Fruit fly (Drosophila melanogaster): ENCODE data around the gene Scsalpha2.

Scsalpha2 gene

DNA sequence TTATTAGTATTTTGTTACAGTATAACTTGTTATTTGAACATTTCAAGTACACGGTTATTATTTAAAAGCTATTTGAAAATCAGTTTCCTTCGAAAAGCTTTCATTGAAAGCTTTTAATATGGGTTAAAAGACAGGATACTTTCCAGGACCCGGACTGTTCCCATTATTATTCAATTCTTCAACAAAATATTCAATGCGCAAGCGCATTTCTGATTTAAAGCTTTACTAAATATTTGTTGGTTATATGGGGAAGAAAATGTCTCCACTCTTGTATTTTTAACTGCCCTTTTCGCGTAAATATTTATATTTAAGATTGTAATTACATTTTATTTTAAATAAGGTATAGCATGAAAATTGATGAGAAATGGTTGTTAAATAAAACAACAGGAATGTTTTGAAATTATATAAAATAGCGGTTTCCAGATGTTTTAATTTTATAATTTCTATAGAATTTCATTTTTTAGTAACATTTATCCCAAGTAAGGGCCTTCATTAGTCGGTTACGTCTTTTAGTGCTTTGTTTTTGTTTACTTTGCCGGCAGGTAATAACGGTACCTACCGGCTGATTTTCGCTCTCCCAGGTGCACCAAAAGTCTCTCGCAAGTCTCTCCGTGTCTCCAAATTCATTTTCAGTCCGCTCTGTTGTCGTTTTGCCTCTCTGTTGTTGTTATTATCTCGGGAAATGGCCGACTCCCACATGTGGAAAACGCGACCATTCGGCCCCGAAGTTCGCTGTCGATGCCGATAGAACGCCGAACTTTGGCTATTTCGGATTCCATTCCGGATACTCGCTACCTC lies 45.7 kb upstream of the Scsalpha2 start (continued):
- no peak for TF ChIP-seq CG8765 (GFP tag; IDR thresholded peaks at IDR 0.05)
- no peak for TF ChIP-seq CG14014 (GFP tag; IDR thresholded peaks at IDR 0.05)
- no peak for TF ChIP-seq ro (GFP tag; IDR thresholded peaks at IDR 0.05)
- TF ChIP-seq NC2β (GFP tag; optimal IDR thresholded peaks at IDR 0.05): no peak
- no peak for TF ChIP-seq B-H2 (GFP tag; optimal IDR thresholded peaks at IDR 0.05)
- no peak for TF ChIP-seq CG12219 (GFP tag; optimal IDR thresholded peaks at IDR 0.05)
- TF ChIP-seq CG1647 (GFP tag; optimal IDR thresholded peaks at IDR 0.05): no peak
- TF ChIP-seq ci (GFP tag; IDR thresholded peaks at IDR 0.05): peak; percentile 54; the same call in 1 of the 3 replicates
- no peak for TF ChIP-seq CG42726 (GFP tag; IDR thresholded peaks at IDR 0.05; ENCODE audit: partially characterized antibody)
- TF ChIP-seq CG14860 (GFP tag; IDR thresholded peaks at IDR 0.05; ENCODE audit: partially characterized antibody): no peak
- no peak for TF ChIP-seq CG10209 (GFP tag; optimal IDR thresholded peaks at IDR 0.05)
- TF ChIP-seq Ets97D (GFP tag; optimal IDR thresholded peaks at IDR 0.05): no peak
- TF ChIP-seq ap (GFP tag; IDR thresholded peaks at IDR 0.05): no peak
- TF ChIP-seq CG10543 (GFP tag; optimal IDR thresholded peaks at IDR 0.05): peak; percentile 17
- TF ChIP-seq Dfd (GFP tag; optimal IDR thresholded peaks at IDR 0.05): no peak
- TF ChIP-seq wek (GFP tag; optimal IDR thresholded peaks at IDR 0.05): no peak
- peak; percentile 98 for TF ChIP-seq Deaf1 (tag; optimal IDR thresholded peaks at IDR 0.05)
- TF ChIP-seq croc (GFP tag; conservative IDR thresholded peaks at IDR 0.05): no peak
- TF ChIP-seq ab (GFP tag; optimal IDR thresholded peaks at IDR 0.05): no peak
- 0 out of 4 replicates have a peak, but pooled peaks have one; percentile 52 for TF ChIP-seq chinmo (GFP tag; IDR thresholded peaks at IDR 0.05; ENCODE audit: partially characterized antibody)
- TF ChIP-seq rib (GFP tag; IDR thresholded peaks at IDR 0.05): 0 out of 2 replicates have a peak, but pooled peaks have one; percentile 39
- no peak for TF ChIP-seq CG7987 (GFP tag; optimal IDR thresholded peaks at IDR 0.05)
- TF ChIP-seq Aef1 (GFP tag; IDR thresholded peaks at IDR 0.05): no peak
- TF ChIP-seq CG10267 (tag; optimal IDR thresholded peaks at IDR 0.05): no peak
- no peak for TF ChIP-seq knrl (GFP tag; IDR thresholded peaks at IDR 0.05; ENCODE audit: partially characterized antibody)
- TF ChIP-seq exex (tag; optimal IDR thresholded peaks at IDR 0.05): no peak
- TF ChIP-seq Lpt (GFP tag; optimal IDR thresholded peaks at IDR 0.05): no peak
- TF ChIP-seq Hr3 (GFP tag; optimal IDR thresholded peaks at IDR 0.05): no peak
- TF ChIP-seq Antp (GFP tag; optimal IDR thresholded peaks at IDR 0.05): no peak
- TF ChIP-seq CG16863 (GFP tag; optimal IDR thresholded peaks at IDR 0.05): no peak
- TF ChIP-seq p53 (GFP tag; optimal IDR thresholded peaks at IDR 0.05): no peak
- no peak for TF ChIP-seq disco-r (GFP tag; optimal IDR thresholded peaks at IDR 0.05)
- no peak for TF ChIP-seq slp2 (GFP tag; optimal IDR thresholded peaks at IDR 0.05)
- no peak for TF ChIP-seq ranshi (GFP tag; IDR thresholded peaks at IDR 0.05)
- peak; percentile 6 for TF ChIP-seq gsb-n (tag; optimal IDR thresholded peaks at IDR 0.05)
- no peak for TF ChIP-seq Hand (GFP tag; optimal IDR thresholded peaks at IDR 0.05)
- TF ChIP-seq sr (GFP tag; IDR thresholded peaks at IDR 0.05): peak; percentile 31; the same call in 1 of the 3 replicates
- no peak for TF ChIP-seq Side (GFP tag; optimal IDR thresholded peaks at IDR 0.05)
- TF ChIP-seq tin (GFP tag; optimal IDR thresholded peaks at IDR 0.05): no peak
- TF ChIP-seq CG17359 (tag; optimal IDR thresholded peaks at IDR 0.05): no peak
- no peak for TF ChIP-seq CG11398 (GFP tag; optimal IDR thresholded peaks at IDR 0.05)
- TF ChIP-seq gce (GFP tag; IDR thresholded peaks at IDR 0.05): no peak
- TF ChIP-seq CG4328 (GFP tag; optimal IDR thresholded peaks at IDR 0.05): no peak
- no peak for TF ChIP-seq crc (GFP tag; optimal IDR thresholded peaks at IDR 0.05)
- peak; percentile 56 for TF ChIP-seq gem (tag; optimal IDR thresholded peaks at IDR 0.05)
- no peak; the same call in 1 of the 2 replicates for TF ChIP-seq Rfx (GFP tag; IDR thresholded peaks at IDR 0.05)
- peak in 1 of 2 experiments; percentile 50 for TF ChIP-seq Hr51 (GFP tag; optimal IDR thresholded peaks at IDR 0.05)
- peak; percentile 4 for TF ChIP-seq CG12391 (tag; optimal IDR thresholded peaks at IDR 0.05)
- TF ChIP-seq CG4617 (GFP tag; optimal IDR thresholded peaks at IDR 0.05; ENCODE audit: borderline replicate concordance): no peak

Data from whole organism, embryonic.